Worm (Caenorhabditis elegans) whole organism, L4 larva: ENCODE data around the gene srz-9.

ENCODE experiments used
- ama-1 ChIP-seq: fragments of 150-350 bp; optimal IDR thresholded peaks from 2 replicates; lab custom pipeline; 2014; ENCODE audit warnings: inconsistent platforms, mixed read lengths
- ceh-44 ChIP-seq: fragments of 200-800 bp; sonication (Bioruptor generic); IDR thresholded peaks from 2 replicates; pipeline ENCODE4 v1.3.6; 2022; ENCODE audit warnings: missing genetic modification reagents, missing genetic modification characterization, missing compliant biosample characterization
- egl-27 ChIP-seq: sonication (generic microtip); optimal IDR thresholded peaks from 3 replicates; lab custom pipeline; 2017; ENCODE audit warnings: missing biosample characterization, missing genetic modification reagents, missing genetic modification characterization
- hlh-11 ChIP-seq: fragments of 200-800 bp; sonication (Bioruptor generic); optimal IDR thresholded peaks from 2 replicates; lab custom pipeline; 2018; ENCODE audit warnings: mild to moderate bottlenecking, missing genetic modification characterization, missing compliant biosample characterization
- jun-1 ChIP-seq: fragments of 150-350 bp; optimal IDR thresholded peaks from 2 replicates; lab custom pipeline; 2014; ENCODE audit warnings: missing biosample characterization, missing genetic modification reagents, missing genetic modification characterization
- lsy-2 ChIP-seq, 2 experiments: fragments of 150-350 bp in 1 of 2; sonication (generic microtip) in 1 of 2; optimal IDR thresholded peaks; 2 replicates each; lab custom pipeline; 2014 to 2017; ENCODE audit warnings: missing biosample characterization in 2 of 2, missing genetic modification characterization in 2 of 2
- nhr-6 ChIP-seq: fragments of 150-350 bp; optimal IDR thresholded peaks from 2 replicates; lab custom pipeline; 2014; ENCODE audit warnings: missing biosample characterization, missing genetic modification characterization
- nhr-76 ChIP-seq: fragments of 150-350 bp; optimal IDR thresholded peaks from 2 replicates; lab custom pipeline; 2014; ENCODE audit warnings: missing biosample characterization, missing genetic modification characterization
- rbr-2 ChIP-seq: sonication (generic microtip); optimal IDR thresholded peaks from 2 replicates; lab custom pipeline; 2016; ENCODE audit warnings: missing genotype, missing genetic modification characterization, missing compliant biosample characterization

DNA sequence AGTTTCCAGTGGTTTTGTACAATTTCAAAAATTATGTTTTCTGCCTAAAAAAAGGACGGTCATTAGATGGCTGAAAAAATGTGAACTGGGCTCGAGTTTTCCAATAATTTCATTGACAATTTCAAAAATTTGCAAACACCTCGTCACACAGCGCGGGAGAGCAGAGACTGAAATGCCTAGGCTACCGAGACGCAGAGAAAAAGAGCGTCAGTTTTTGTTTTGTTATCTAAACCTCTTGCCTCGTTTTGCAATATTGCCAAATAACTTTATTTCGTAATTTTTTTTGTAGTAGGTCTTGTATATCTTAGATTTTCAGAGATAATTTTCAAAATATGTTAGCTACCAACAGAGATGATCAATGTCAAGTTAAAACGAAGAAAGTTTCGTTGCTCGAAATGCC lies 20.6 kb upstream of the srz-9 start, which contains the start of gene fbxa-63:
- no peak for TF ChIP-seq nhr-76 (tag; lab: Kevin White, UChicago)
- TF ChIP-seq lsy-2 (tag; optimal IDR thresholded peaks at IDR 0.05; lab: Kevin White, UChicago) = peak in 1 of 2 experiments; percentile 54
- TF ChIP-seq nhr-6 (tag; lab: Kevin White, UChicago) = no peak
- TF ChIP-seq egl-27 = no peak
- TF ChIP-seq ama-1 = no peak
- TF ChIP-seq hlh-11 (tag; lab: Kevin White, UChicago) = peak; percentile 31
- no peak for TF ChIP-seq jun-1 (tag; lab: Kevin White, UChicago)
- TF ChIP-seq rbr-2 (tag; lab: Kevin White, UChicago) = no peak
- no peak for TF ChIP-seq ceh-44 (GFP tag; lab: Robert Waterston, UW)
